Worm (Caenorhabditis elegans) whole organism, L1 larva: ENCODE measurements around the gene ndub-6.

Experiments used
- C16A3.4 ChIP-seq: fragments of 150-350 bp; optimal IDR thresholded peaks from 2 replicates; lab custom pipeline; 2014; ENCODE audit warnings: missing biosample characterization, missing genetic modification characterization
- F16B12.6 ChIP-seq: fragments of 150-350 bp; optimal IDR thresholded peaks from 2 replicates; lab custom pipeline; 2014; ENCODE audit warnings: missing biosample characterization, missing genetic modification characterization
- alr-1 ChIP-seq: fragments of 200-800 bp; sonication (Bioruptor generic); optimal IDR thresholded peaks from 2 replicates; lab custom pipeline; 2018; ENCODE audit warnings: borderline replicate concordance, mild to moderate bottlenecking, missing genetic modification characterization, missing compliant biosample characterization
- aly-2 ChIP-seq: fragments of 150-350 bp; optimal IDR thresholded peaks from 2 replicates; lab custom pipeline; 2014; ENCODE audit warnings: missing biosample characterization, missing genetic modification characterization
- ama-1 ChIP-seq: fragments of 150-350 bp; optimal IDR thresholded peaks from 2 replicates; lab custom pipeline; 2014
- blmp-1 ChIP-seq: fragments of 150-350 bp; optimal IDR thresholded peaks from 2 replicates; lab custom pipeline; 2014; ENCODE audit warnings: missing biosample characterization, missing genetic modification characterization
- efl-1 ChIP-seq, 4 experiments: fragments of 150-350 bp; optimal IDR thresholded peaks in 3 of 4; peaks in 1 of 4; 1 replicate in 1 of 4; 2 replicates in 3 of 4; lab custom pipeline; 2014; ENCODE audit warnings: missing biosample characterization in 2 of 4, missing genetic modification characterization in 2 of 4, missing genetic modification reagents in 2 of 4
- egl-13 ChIP-seq: sonication (generic microtip); optimal IDR thresholded peaks from 2 replicates; lab custom pipeline; 2016; ENCODE audit warnings: missing genotype, missing genetic modification reagents, missing genetic modification characterization, missing compliant biosample characterization
- egl-27 ChIP-seq, 2 experiments: fragments of 150-350 bp in 1 of 2; sonication (generic microtip); optimal IDR thresholded peaks; 3 replicates each; lab custom pipeline; 2017 to 2018; ENCODE audit warnings: missing biosample characterization in 2 of 2, missing genetic modification characterization in 2 of 2, missing genetic modification reagents in 2 of 2
- ets-5 ChIP-seq: fragments of 200-800 bp; sonication (Bioruptor generic); IDR thresholded peaks from 2 replicates; pipeline ENCODE4 v1.3.6; 2022; ENCODE audit warnings: missing genetic modification characterization, missing compliant biosample characterization
- fkh-10 ChIP-seq: sonication (generic microtip); optimal IDR thresholded peaks from 2 replicates; lab custom pipeline; 2017; ENCODE audit warnings: missing biosample characterization, missing genetic modification reagents, missing genetic modification characterization
- fos-1 ChIP-seq: fragments of 150-350 bp; optimal IDR thresholded peaks from 2 replicates; lab custom pipeline; 2014; ENCODE audit warnings: missing biosample characterization, missing genetic modification characterization
- grh-1 ChIP-seq: fragments of 200-800 bp; sonication (Bioruptor generic); IDR thresholded peaks from 2 replicates; pipeline ENCODE4 v1.3.6; 2022; ENCODE audit warnings: missing genetic modification reagents, missing genetic modification characterization, missing compliant biosample characterization
- hlh-17 ChIP-seq: fragments of 200-800 bp; sonication (Bioruptor generic); optimal IDR thresholded peaks from 2 replicates; lab custom pipeline; 2018; ENCODE audit warnings: missing genetic modification characterization, mild to moderate bottlenecking, missing compliant biosample characterization, moderate library complexity, borderline replicate concordance
- hpl-2 ChIP-seq: fragments of 150-350 bp; optimal IDR thresholded peaks from 2 replicates; lab custom pipeline; 2014; ENCODE audit warnings: missing biosample characterization, missing genetic modification reagents, missing genetic modification characterization
- isw-1 ChIP-seq: fragments of 200-800 bp; sonication (Bioruptor generic); IDR thresholded peaks from 2 replicates; pipeline ENCODE4 v1.3.6; 2022; ENCODE audit warnings: missing genetic modification characterization, missing compliant biosample characterization
- lin-39 ChIP-seq: fragments of 150-350 bp; optimal IDR thresholded peaks from 2 replicates; lab custom pipeline; 2014; ENCODE audit warnings: missing biosample characterization, missing genetic modification reagents, missing genetic modification characterization
- lsy-2 ChIP-seq, 2 experiments: fragments of 150-350 bp; optimal IDR thresholded peaks; 2 replicates each; lab custom pipeline; 2014; ENCODE audit warnings: missing biosample characterization in 2 of 2, missing genetic modification characterization in 2 of 2
- mab-9 ChIP-seq: fragments of 200-800 bp; sonication (Bioruptor generic); IDR thresholded peaks from 2 replicates; pipeline ENCODE4 v1.3.6; 2022; ENCODE audit warnings: missing genetic modification reagents, missing genetic modification characterization, missing compliant biosample characterization
- mdl-1 ChIP-seq, 2 experiments: fragments of 150-350 bp; optimal IDR thresholded peaks; 2 replicates each; lab custom pipeline; 2014 to 2017; ENCODE audit warnings: missing biosample characterization in 2 of 2, missing genetic modification characterization in 2 of 2, inconsistent platforms in 1 of 2
- mef-2 ChIP-seq: fragments of 150-350 bp; optimal IDR thresholded peaks from 2 replicates; lab custom pipeline; 2014; ENCODE audit warnings: missing biosample characterization, missing genetic modification characterization
- nhr-19 ChIP-seq: fragments of 200-800 bp; sonication (Bioruptor generic); conservative IDR thresholded peaks from 2 replicates; pipeline ENCODE4 v1.3.6; 2022; ENCODE audit warnings: missing genetic modification characterization, missing compliant biosample characterization
- nhr-20 ChIP-seq: sonication (generic microtip); optimal IDR thresholded peaks from 2 replicates; lab custom pipeline; 2016; ENCODE audit warnings: mild to moderate bottlenecking, missing genetic modification characterization, missing compliant biosample characterization
- nhr-71 ChIP-seq: sonication (generic microtip); optimal IDR thresholded peaks from 2 replicates; lab custom pipeline; 2016; ENCODE audit warnings: mild to moderate bottlenecking, missing genetic modification characterization, moderate library complexity, missing compliant biosample characterization
- nhr-85 ChIP-seq: sonication (generic microtip); peaks from one replicate; lab custom pipeline; 2016; ENCODE audit warnings: missing genetic modification characterization, inconsistent platforms, missing compliant biosample characterization
- nhr-90 ChIP-seq: sonication (generic microtip); optimal IDR thresholded peaks from 2 replicates; lab custom pipeline; 2016; ENCODE audit warnings: mild to moderate bottlenecking, missing genetic modification characterization, missing compliant biosample characterization; ENCODE audit not compliant: poor library complexity
- pax-3 ChIP-seq: fragments of 200-800 bp; sonication (Bioruptor generic); optimal IDR thresholded peaks from 2 replicates; lab custom pipeline; 2018; ENCODE audit warnings: mild to moderate bottlenecking, missing genetic modification characterization, moderate library complexity, missing compliant biosample characterization
- rnt-1 ChIP-seq: sonication (generic microtip); optimal IDR thresholded peaks from 2 replicates; lab custom pipeline; 2016; ENCODE audit warnings: mild to moderate bottlenecking, missing genetic modification characterization, moderate library complexity, missing compliant biosample characterization
- skn-1 ChIP-seq: fragments of 150-350 bp; optimal IDR thresholded peaks from 2 replicates; lab custom pipeline; 2014; ENCODE audit warnings: missing biosample characterization, missing genetic modification characterization
- snu-23 ChIP-seq: sonication (generic microtip); optimal IDR thresholded peaks from 2 replicates; lab custom pipeline; 2016; ENCODE audit warnings: missing genetic modification characterization, missing compliant biosample characterization
- sox-4 ChIP-seq: sonication (generic microtip); optimal IDR thresholded peaks from 2 replicates; lab custom pipeline; 2016; ENCODE audit warnings: missing genetic modification characterization, missing compliant biosample characterization
- sup-37 ChIP-seq: fragments of 200-800 bp; sonication (Bioruptor generic); optimal IDR thresholded peaks from 2 replicates; lab custom pipeline; 2018; ENCODE audit warnings: mild to moderate bottlenecking, missing genetic modification characterization, missing compliant biosample characterization
- tlp-1 ChIP-seq: fragments of 150-350 bp; optimal IDR thresholded peaks from 2 replicates; lab custom pipeline; 2014; ENCODE audit warnings: missing biosample characterization, missing genetic modification characterization
- unc-30 ChIP-seq: sonication (generic microtip); optimal IDR thresholded peaks from 2 replicates; lab custom pipeline; 2017; ENCODE audit warnings: missing biosample characterization, missing genetic modification characterization
- unc-62 ChIP-seq: fragments of 150-350 bp; optimal IDR thresholded peaks from 2 replicates; lab custom pipeline; 2014; ENCODE audit warnings: missing biosample characterization, missing genetic modification reagents, missing genetic modification characterization
- zag-1 ChIP-seq: fragments of 150-350 bp; optimal IDR thresholded peaks from 2 replicates; lab custom pipeline; 2014; ENCODE audit warnings: missing biosample characterization, missing genetic modification characterization
- zip-4 ChIP-seq: fragments of 200-800 bp; sonication (Bioruptor generic); optimal IDR thresholded peaks from 2 replicates; lab custom pipeline; 2018; ENCODE audit warnings: mild to moderate bottlenecking, missing genetic modification characterization, moderate library complexity, missing compliant biosample characterization

ndub-6 gene

DNA sequence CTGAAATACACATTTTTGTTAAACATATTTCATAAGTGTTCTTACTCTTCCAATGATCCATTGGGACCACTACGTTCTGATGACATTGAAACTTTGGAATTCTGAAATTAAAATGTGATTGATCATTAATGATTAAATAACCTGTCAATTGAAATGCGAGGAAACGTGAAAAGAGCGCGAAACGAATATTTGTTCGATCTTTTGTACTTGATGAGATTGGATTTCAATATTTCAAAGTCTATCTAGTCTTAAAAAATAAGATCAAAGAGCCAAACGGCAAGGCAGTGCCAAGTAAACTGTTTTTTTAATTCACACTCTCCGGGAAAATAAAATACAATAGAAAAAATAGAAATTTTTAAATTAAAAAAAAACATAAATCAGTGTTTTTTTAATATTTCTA, 29.7 kb downstream of the ndub-6 start, which contains the start of gene ZK792.4:
TSS of gene ZK792.4 (minus strand) at position 101 of the 400 bp plus-strand sequence.
- TF ChIP-seq fkh-10 (GFP tag; lab: Kevin White, UChicago) (no peak), tlp-1 (tag; lab: Kevin White, UChicago) (no peak), lin-39 (tag; lab: Kevin White, UChicago) (no peak), aly-2 (tag; lab: Kevin White, UChicago) (no peak), nhr-20 (no peak), fos-1 (tag; lab: Kevin White, UChicago) (no peak), snu-23 (no peak), isw-1 (no peak), lsy-2 (tag; optimal IDR thresholded peaks at IDR 0.05; lab: Kevin White, UChicago) (no peak), sup-37 (no peak), nhr-90 (tag; lab: Kevin White, UChicago) (no peak), skn-1 (tag; lab: Kevin White, UChicago) (no peak), mab-9 (GFP tag; lab: Robert Waterston, UW) (no peak)

DNA sequence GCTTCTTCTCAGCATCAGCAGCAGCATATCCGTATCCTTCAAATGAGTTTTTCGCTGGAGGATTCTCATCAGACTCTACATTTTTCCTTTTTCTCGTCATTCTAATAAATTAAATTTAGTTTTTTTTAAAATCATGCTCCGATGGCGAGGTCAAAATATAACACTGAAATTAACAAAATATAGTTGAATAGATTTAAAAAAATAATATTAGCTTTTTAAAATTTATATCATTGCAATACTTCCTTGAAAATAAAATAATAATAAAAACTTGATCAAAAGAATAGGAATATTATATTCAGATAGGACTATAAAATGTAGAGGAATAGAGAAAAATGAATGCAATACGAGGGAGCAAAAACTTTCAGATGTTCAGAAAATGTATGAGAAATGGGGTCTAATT, 35.8 kb downstream of the ndub-6 start, which contains the start of gene ZK792.5:
TSS of gene ZK792.5 (minus strand) at position 101 of the 400 bp plus-strand sequence.
- TF ChIP-seq nhr-71 (tag; lab: Kevin White, UChicago) = no peak
- TF ChIP-seq egl-13 = no peak
- TF ChIP-seq F16B12.6 (tag; lab: Kevin White, UChicago) = no peak
- no peak for TF ChIP-seq grh-1
- no peak for TF ChIP-seq fos-1 (tag; lab: Kevin White, UChicago)
- no peak for TF ChIP-seq alr-1 (tag; lab: Kevin White, UChicago)
- TF ChIP-seq unc-62 = no peak
- TF ChIP-seq unc-30 = no peak
- TF ChIP-seq hlh-17 (GFP tag; lab: Kevin White, UChicago) = no peak
- no peak for TF ChIP-seq nhr-19
- TF ChIP-seq zag-1 (tag; lab: Kevin White, UChicago) = no peak
- no peak for TF ChIP-seq zip-4 (GFP tag; lab: Kevin White, UChicago)

DNA sequence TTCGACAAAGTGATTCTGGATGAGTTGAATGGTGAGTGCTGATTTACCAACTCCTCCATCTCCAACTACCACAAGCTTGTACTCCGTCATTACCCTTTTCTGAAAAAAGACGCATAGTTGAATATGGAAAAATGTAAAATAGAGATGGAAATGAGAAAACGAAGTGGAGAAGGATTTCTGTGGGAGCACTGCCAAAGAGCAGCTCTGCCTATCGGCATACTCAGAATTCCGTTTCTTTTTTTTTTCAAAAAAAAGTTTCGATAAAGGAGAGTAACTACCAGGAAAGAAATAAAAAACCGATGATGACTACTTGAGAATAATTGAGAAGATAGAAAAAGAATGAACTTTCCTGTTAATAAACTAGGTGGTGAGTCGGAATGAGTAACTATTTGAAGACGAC, 38.8 kb downstream of the ndub-6 start, which contains the start of gene let-60:
TSS of gene let-60 (minus strand) at position 101 of the 400 bp plus-strand sequence.
- TF ChIP-seq skn-1 (tag; lab: Kevin White, UChicago) (no peak), ets-5 (GFP tag; lab: Robert Waterston, UW) (no peak), nhr-71 (tag; lab: Kevin White, UChicago) (no peak), sox-4 (tag; lab: Kevin White, UChicago) (no peak), egl-27 (tag; optimal IDR thresholded peaks at IDR 0.05; lab: Kevin White, UChicago) (no peak), egl-13 (no peak), C16A3.4 (tag; lab: Kevin White, UChicago) (no peak), hlh-17 (GFP tag; lab: Kevin White, UChicago) (no peak), mdl-1 (tag; optimal IDR thresholded peaks at IDR 0.05; lab: Kevin White, UChicago) (no peak), mef-2 (tag; lab: Kevin White, UChicago) (no peak), sup-37 (no peak), lsy-2 (tag; optimal IDR thresholded peaks at IDR 0.05; lab: Kevin White, UChicago) (no peak)
- TF ChIP-seq, all 84 proteins: peak for 0

ce11 chrIV:11691524-11691923, 39.3 kb downstream of the ndub-6 start:
- TF ChIP-seq ama-1 (lab: Kevin White, UChicago) = no peak
- no peak for TF ChIP-seq hpl-2
- no peak for TF ChIP-seq pax-3 (tag; lab: Kevin White, UChicago)
- no peak for TF ChIP-seq efl-1 (optimal IDR thresholded peaks at IDR 0.05; lab: Kevin White, UChicago)
- peak in 1 of 2 experiments; percentile 0 for TF ChIP-seq efl-1 (GFP tag; optimal IDR thresholded peaks at IDR 0.05 in 1 of 2; lab: Kevin White, UChicago)
- TF ChIP-seq nhr-85 (tag; lab: Kevin White, UChicago) = peak; percentile 59
- TF ChIP-seq blmp-1 (tag; lab: Kevin White, UChicago) = peak; percentile 68
- TF ChIP-seq rnt-1 (tag; lab: Kevin White, UChicago) = peak; percentile 38
- TF ChIP-seq skn-1 (tag; lab: Kevin White, UChicago) = no peak
